Worm (Caenorhabditis elegans): ENCODE results near the gene C24A8.5.

DNA sequence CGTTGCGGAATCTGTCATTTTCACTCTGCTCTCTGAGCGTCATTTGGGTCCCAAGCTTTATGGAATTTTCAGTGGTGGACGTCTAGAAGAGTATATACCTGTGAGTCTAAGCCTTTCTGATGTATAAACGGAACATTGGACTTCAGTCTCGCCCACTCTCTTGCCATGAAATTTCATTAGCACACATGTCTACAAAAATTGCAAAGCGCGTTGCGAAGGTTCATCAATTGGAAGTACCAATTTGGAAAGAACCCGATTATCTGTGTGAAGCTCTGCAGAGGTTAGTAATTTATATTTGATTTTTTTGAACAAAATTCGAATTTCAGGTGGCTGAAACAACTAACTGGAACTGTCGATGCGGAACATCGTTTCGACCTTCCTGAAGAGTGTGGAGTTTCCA, 38.9 kb downstream of the C24A8.5 start:
- TF ChIP-seq snpc-4 (tag; optimal IDR thresholded peaks at IDR 0.05) (no peak), unc-62 (GFP tag; optimal IDR thresholded peaks at IDR 0.05) (no peak), zip-8 (tag; optimal IDR thresholded peaks at IDR 0.05) (no peak)

Data from whole organism, mixed stage, embryonic.